Fruit fly (Drosophila melanogaster) whole organism, pupa: ENCODE results near the gene Trf2.
A peak's percentile ranks its signal among the peaks of the same experiment; 100 is the strongest.

Source experiments
- CG10348 ChIP-seq: fragments of 200-800 bp; sonication (Bioruptor generic); IDR thresholded peaks from 2 replicates; pipeline ENCODE4 v1.3.6; 2022; ENCODE audit warnings: missing biosample characterization, missing genetic modification characterization
- CG12605 ChIP-seq: fragments of 200-800 bp; sonication (Bioruptor generic); IDR thresholded peaks from 2 replicates; pipeline ENCODE4 v1.3.6; 2022; ENCODE audit warnings: missing biosample characterization, missing genetic modification characterization
- CG13204 ChIP-seq: fragments of 200-800 bp; sonication (Bioruptor generic); optimal IDR thresholded peaks from 2 replicates; lab custom pipeline; 2018; ENCODE audit warnings: missing biosample characterization, mild to moderate bottlenecking, missing genetic modification characterization, moderate library complexity
- CG14655 ChIP-seq: fragments of 200-800 bp; sonication (Bioruptor generic); optimal IDR thresholded peaks from 3 replicates; lab custom pipeline; 2017; ENCODE audit warnings: mild to moderate bottlenecking, missing biosample characterization, missing genetic modification reagents, missing genetic modification characterization
- CG15710 ChIP-seq: fragments of 200-800 bp; sonication (Bioruptor generic); optimal IDR thresholded peaks from 2 replicates; lab custom pipeline; 2018; ENCODE audit warnings: missing biosample characterization, mild to moderate bottlenecking, missing genetic modification characterization, moderate library complexity
- CG17806 ChIP-seq: fragments of 200-800 bp; sonication (Bioruptor generic); optimal IDR thresholded peaks from 2 replicates; lab custom pipeline; 2018; ENCODE audit warnings: missing biosample characterization, mild to moderate bottlenecking, missing genetic modification characterization, moderate library complexity
- CG32121 ChIP-seq: fragments of 200-800 bp; sonication (Bioruptor generic); IDR thresholded peaks from 2 replicates; pipeline ENCODE4 v1.3.6; 2022; ENCODE audit warnings: missing biosample characterization, missing genetic modification characterization
- CG34367 ChIP-seq: fragments of 200-800 bp; sonication (Bioruptor generic); optimal IDR thresholded peaks from 2 replicates; lab custom pipeline; 2018; ENCODE audit warnings: missing biosample characterization, mild to moderate bottlenecking, missing genetic modification characterization
- CG4496 ChIP-seq: fragments of 200-800 bp; sonication (Bioruptor generic); IDR thresholded peaks from 3 replicates; pipeline ENCODE4 v1.3.6; 2022; ENCODE audit warnings: missing biosample characterization, missing genetic modification characterization
- CG8159 ChIP-seq: fragments of 200-800 bp; sonication (Bioruptor generic); optimal IDR thresholded peaks from 3 replicates; lab custom pipeline; 2018; ENCODE audit warnings: missing biosample characterization, mild to moderate bottlenecking, missing genetic modification characterization, moderate library complexity
- CG8301 ChIP-seq: fragments of 200-800 bp; sonication (Bioruptor generic); optimal IDR thresholded peaks from 2 replicates; lab custom pipeline; 2018; ENCODE audit warnings: missing biosample characterization, mild to moderate bottlenecking, missing genetic modification characterization
- CG9948 ChIP-seq: fragments of 200-800 bp; sonication (Bioruptor generic); optimal IDR thresholded peaks from 2 replicates; lab custom pipeline; 2018; ENCODE audit warnings: missing biosample characterization, mild to moderate bottlenecking, missing genetic modification characterization, moderate library complexity
- D1 ChIP-seq: fragments of 200-800 bp; sonication (Bioruptor generic); optimal IDR thresholded peaks from 2 replicates; lab custom pipeline; 2018; ENCODE audit warnings: missing biosample characterization, mild to moderate bottlenecking, missing genetic modification characterization, moderate library complexity
- EcR ChIP-seq: fragments of 200-800 bp; sonication (Bioruptor generic); optimal IDR thresholded peaks from 3 replicates; lab custom pipeline; 2019; ENCODE audit warnings: missing biosample characterization, missing genetic modification characterization, mild to moderate bottlenecking, moderate library complexity, missing genetic modification reagents
- Ets98B ChIP-seq: fragments of 200-800 bp; sonication (Bioruptor generic); IDR thresholded peaks from 2 replicates; pipeline ENCODE4 v1.3.6; 2022; ENCODE audit warnings: missing biosample characterization, missing genetic modification characterization
- Pif1A ChIP-seq: fragments of 200-800 bp; sonication (Bioruptor generic); optimal IDR thresholded peaks from 3 replicates; lab custom pipeline; 2016; ENCODE audit warnings: missing biosample characterization, missing genetic modification characterization
- Pif1B ChIP-seq: fragments of 200-800 bp; sonication (Bioruptor generic); optimal IDR thresholded peaks from 3 replicates; lab custom pipeline; 2016; ENCODE audit warnings: missing biosample characterization, missing genetic modification characterization
- Snoo ChIP-seq: fragments of 200-800 bp; sonication (Bioruptor generic); optimal IDR thresholded peaks from 3 replicates; lab custom pipeline; 2017; ENCODE audit warnings: missing biosample characterization, mild to moderate bottlenecking, missing genetic modification characterization, inconsistent platforms
- fd96Ca ChIP-seq: fragments of 200-800 bp; sonication (Bioruptor generic); IDR thresholded peaks from 3 replicates; pipeline ENCODE4 v1.3.6; 2022; ENCODE audit warnings: missing biosample characterization, missing genetic modification characterization
- gl ChIP-seq: fragments of 200-800 bp; sonication (Bioruptor generic); optimal IDR thresholded peaks from 2 replicates; lab custom pipeline; 2018; ENCODE audit warnings: missing biosample characterization, mild to moderate bottlenecking, missing genetic modification characterization
- rn ChIP-seq: fragments of 200-800 bp; sonication (Bioruptor generic); IDR thresholded peaks from 2 replicates; pipeline ENCODE4 v1.3.6; 2022; ENCODE audit warnings: missing biosample characterization, missing genetic modification characterization

The Trf2 gene

DNA sequence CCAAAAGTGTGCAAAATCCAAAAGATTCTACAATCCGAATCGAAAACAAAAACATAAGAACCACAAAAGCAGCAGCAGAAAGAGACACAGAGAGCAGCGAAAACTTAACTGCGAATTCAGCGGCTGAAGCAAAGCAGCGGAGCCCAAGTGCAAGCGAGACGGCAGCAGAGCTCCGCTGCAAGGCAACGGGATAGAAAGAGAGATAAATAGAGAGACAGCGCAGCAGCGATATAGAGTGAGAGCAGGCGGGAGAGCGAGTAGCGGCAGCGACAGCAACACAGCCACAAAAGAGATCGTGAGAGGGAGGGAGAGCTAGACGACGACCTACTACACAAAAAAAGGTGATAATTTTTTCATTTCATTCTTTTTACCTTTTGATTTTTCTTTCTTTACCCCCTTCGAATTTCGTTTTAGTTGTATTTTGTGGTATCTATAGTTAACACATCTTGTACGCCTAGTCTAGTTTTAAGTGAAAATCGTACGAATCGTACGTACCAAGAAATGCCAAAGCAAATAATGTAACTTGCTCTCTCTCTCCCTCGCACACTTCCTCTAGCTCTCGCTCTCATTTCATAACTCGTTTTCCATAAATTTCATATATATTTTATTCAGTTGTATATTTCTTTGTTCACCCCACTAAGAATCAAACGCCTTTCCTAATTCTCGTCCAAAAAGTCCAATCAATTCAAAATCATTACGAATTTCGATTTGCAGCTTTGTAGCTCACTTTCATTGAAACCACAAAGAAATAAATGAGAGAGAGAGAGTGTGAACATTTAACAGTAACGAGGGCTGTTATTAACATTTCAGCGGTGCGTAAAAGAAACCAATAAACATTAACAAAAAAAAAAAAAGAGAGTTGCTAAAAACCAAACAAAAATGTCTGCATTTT, 1.5 kb downstream of the Trf2 start:
- peak; percentile 12 for TF ChIP-seq Pif1A
- peak; percentile 37 for TF ChIP-seq Pif1B (GFP tag; lab: Kevin White, UChicago)
- TF ChIP-seq gl (tag; lab: Kevin White, UChicago) = peak; percentile 34
- TF ChIP-seq CG4496 (GFP tag; lab: Robert Waterston, UW) = peak; percentile 91
- no peak for TF ChIP-seq CG8301 (tag; lab: Kevin White, UChicago)
- TF ChIP-seq EcR (GFP tag; lab: Kevin White, UChicago) = no peak
- TF ChIP-seq Ets98B (GFP tag; lab: Robert Waterston, UW) = peak; percentile 94
- TF ChIP-seq Snoo = no peak
- TF ChIP-seq CG9948 (tag; lab: Kevin White, UChicago) = no peak
- peak; percentile 24 for TF ChIP-seq CG14655 (GFP tag; lab: Kevin White, UChicago)
- peak; percentile 88 for TF ChIP-seq CG12605 (GFP tag; lab: Robert Waterston, UW)
- no peak for TF ChIP-seq D1 (tag; lab: Kevin White, UChicago)
- TF ChIP-seq CG15710 (tag; lab: Kevin White, UChicago) = no peak
- TF ChIP-seq CG13204 (GFP tag; lab: Kevin White, UChicago) = no peak
- peak; percentile 81 for TF ChIP-seq CG32121 (GFP tag; lab: Robert Waterston, UW)
- TF ChIP-seq CG10348 (GFP tag; lab: Robert Waterston, UW) = no peak
- TF ChIP-seq CG17806 = no peak
- peak; percentile 23 for TF ChIP-seq CG34367
- TF ChIP-seq rn (GFP tag; lab: Robert Waterston, UW) = no peak
- TF ChIP-seq fd96Ca = peak; percentile 95
- TF ChIP-seq CG8159 (tag; lab: Kevin White, UChicago) = peak; percentile 13

dm6 chrX:8411532-8411960, 2.5 kb downstream of the Trf2 start, which contains the start of gene lawc:
Gene lawc (minus strand): TSS chrX:8411658.
- TF ChIP-seq CG12605 (GFP tag; lab: Robert Waterston, UW) (peak; percentile 90), rn (GFP tag; lab: Robert Waterston, UW) (no peak), Pif1A (peak; percentile 32), CG14655 (GFP tag; lab: Kevin White, UChicago) (no peak), CG32121 (GFP tag; lab: Robert Waterston, UW) (peak; percentile 94), CG8301 (tag; lab: Kevin White, UChicago) (no peak), CG13204 (GFP tag; lab: Kevin White, UChicago) (peak; percentile 59), CG34367 (no peak), Snoo (peak; percentile 25), fd96Ca (peak; percentile 93), CG8159 (tag; lab: Kevin White, UChicago) (no peak), Pif1B (GFP tag; lab: Kevin White, UChicago) (peak; percentile 37), CG4496 (GFP tag; lab: Robert Waterston, UW) (peak; percentile 83), gl (tag; lab: Kevin White, UChicago) (no peak), CG15710 (tag; lab: Kevin White, UChicago) (peak; percentile 0), Ets98B (GFP tag; lab: Robert Waterston, UW) (peak; percentile 96), D1 (tag; lab: Kevin White, UChicago) (no peak), CG17806 (no peak), CG9948 (tag; lab: Kevin White, UChicago) (no peak), CG10348 (GFP tag; lab: Robert Waterston, UW) (no peak), EcR (GFP tag; lab: Kevin White, UChicago) (peak; percentile 21)

DNA sequence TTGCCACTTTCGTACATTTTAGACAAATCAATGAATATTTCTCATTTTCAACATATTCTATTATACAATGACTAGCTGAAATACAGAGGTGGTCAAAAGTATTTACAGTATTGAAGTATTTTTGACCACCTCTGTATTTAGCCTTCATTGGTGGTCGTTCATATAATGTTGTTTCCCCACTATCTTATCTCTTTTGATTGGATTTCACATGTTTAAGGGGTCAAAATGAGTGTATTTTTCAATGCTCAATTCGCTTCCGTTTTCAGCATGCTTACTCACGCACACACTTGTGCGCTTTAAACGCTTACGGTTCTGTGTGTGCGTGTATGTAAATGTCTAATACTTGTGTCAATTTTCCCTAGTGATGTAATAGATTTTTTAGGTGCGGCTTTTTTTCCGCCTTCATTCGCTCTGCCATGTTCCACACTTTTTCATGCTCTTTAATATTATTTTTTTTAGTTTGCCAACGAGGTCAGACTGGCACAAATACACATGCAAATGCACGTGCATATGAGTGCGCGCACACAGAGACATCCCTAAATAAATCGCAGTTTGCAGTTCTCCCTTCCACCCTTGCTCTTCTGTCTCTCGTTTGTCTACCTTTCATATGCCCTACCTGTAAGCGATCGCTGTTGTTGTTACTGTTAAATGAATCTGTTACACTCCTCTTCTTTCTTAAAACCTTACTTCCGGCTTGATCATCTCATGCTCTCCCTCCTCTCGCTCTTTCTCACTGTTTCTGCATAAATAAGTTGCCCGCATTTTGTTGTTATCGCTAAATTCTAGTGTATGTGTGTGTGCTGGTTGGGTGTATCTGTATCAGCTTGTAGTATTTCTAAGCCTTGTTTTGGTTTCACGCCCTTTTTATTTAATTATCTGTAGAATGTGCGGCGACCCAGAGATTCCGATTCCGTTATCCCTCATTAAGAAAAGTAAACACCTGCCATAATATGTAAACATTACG, 3.4 kb downstream of the Trf2 start:
- TF ChIP-seq rn (GFP tag; lab: Robert Waterston, UW) (no peak), CG13204 (GFP tag; lab: Kevin White, UChicago) (no peak), CG32121 (GFP tag; lab: Robert Waterston, UW) (no peak), EcR (GFP tag; lab: Kevin White, UChicago) (peak; percentile 23), Ets98B (GFP tag; lab: Robert Waterston, UW) (peak; percentile 26; the same call in 1 of the 2 replicates), CG8301 (tag; lab: Kevin White, UChicago) (no peak), CG17806 (no peak), Snoo (no peak), Pif1A (no peak), fd96Ca (0 out of 3 replicates have a peak, but pooled peaks have one; percentile 13), gl (tag; lab: Kevin White, UChicago) (no peak), CG4496 (GFP tag; lab: Robert Waterston, UW) (0 out of 3 replicates have a peak, but pooled peaks have one; percentile 17), CG8159 (tag; lab: Kevin White, UChicago) (no peak), D1 (tag; lab: Kevin White, UChicago) (no peak), Pif1B (GFP tag; lab: Kevin White, UChicago) (no peak), CG34367 (no peak), CG14655 (GFP tag; lab: Kevin White, UChicago) (no peak)

DNA sequence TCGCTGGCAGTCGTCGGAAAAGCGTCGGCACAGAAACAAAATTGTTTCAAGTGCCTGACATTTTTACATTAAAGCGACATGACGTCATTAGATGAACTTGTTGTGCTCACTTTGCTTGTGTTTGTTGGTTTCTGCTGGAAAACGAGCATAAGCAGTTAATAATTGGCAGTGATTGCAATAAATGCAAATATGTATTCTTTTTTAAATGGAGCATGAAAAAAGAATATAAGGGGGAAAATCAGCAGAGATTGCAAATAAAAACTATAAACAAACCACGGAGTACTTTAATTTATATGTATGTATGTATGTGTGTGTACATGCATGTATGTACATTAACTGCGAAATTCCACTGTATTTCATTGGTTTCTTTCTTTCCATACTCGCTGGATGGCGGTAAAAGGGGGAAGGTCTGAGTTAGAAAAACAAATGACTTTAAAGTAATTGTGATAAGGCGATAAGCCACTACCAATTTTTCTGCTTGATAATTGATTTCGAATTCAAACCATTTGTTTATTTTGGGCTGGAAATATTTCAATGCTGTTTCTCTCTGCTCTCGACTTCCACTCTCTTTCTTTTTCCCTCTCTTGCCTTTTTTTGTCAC, 4.5 kb downstream of the Trf2 start:
- no peak for TF ChIP-seq gl (tag; lab: Kevin White, UChicago)
- no peak for TF ChIP-seq EcR (GFP tag; lab: Kevin White, UChicago)
- TF ChIP-seq CG12605 (GFP tag; lab: Robert Waterston, UW) = no peak
- TF ChIP-seq CG15710 (tag; lab: Kevin White, UChicago) = no peak
- no peak for TF ChIP-seq CG8301 (tag; lab: Kevin White, UChicago)
- TF ChIP-seq CG9948 (tag; lab: Kevin White, UChicago) = no peak
